Fruit fly (Drosophila melanogaster) whole organism, embryonic: Measurements from ENCODE around the gene CG42340.

ENCODE experiments used
- Abd-B ChIP-seq: fragments of 200-800 bp; sonication (Bioruptor generic); optimal IDR thresholded peaks from 2 replicates; lab custom pipeline; 2018; ENCODE audit warnings: missing biosample characterization, mild to moderate bottlenecking, missing genetic modification characterization, moderate library complexity
- Antp ChIP-seq: fragments of 200-800 bp; sonication (Bioruptor generic); optimal IDR thresholded peaks from 3 replicates; lab custom pipeline; 2016; ENCODE audit warnings: missing biosample characterization, missing genetic modification characterization
- BEAF-32 ChIP-seq: fragments of 200-800 bp; sonication (Bioruptor generic); optimal IDR thresholded peaks from 3 replicates; lab custom pipeline; 2017; ENCODE audit warnings: missing biosample characterization, missing genetic modification characterization, mild to moderate bottlenecking, moderate library complexity, missing genetic modification reagents
- CG10321 ChIP-seq: fragments of 200-800 bp; sonication (Bioruptor generic); IDR thresholded peaks from 2 replicates; pipeline ENCODE4 v1.3.6; 2022; ENCODE audit warnings: missing biosample characterization, missing genetic modification characterization
- CG10654 ChIP-seq: fragments of 200-800 bp; sonication (Bioruptor generic); optimal IDR thresholded peaks from 2 replicates; lab custom pipeline; 2016; ENCODE audit warnings: missing biosample characterization, missing genetic modification characterization
- CG10979 ChIP-seq: fragments of 200-800 bp; sonication (Bioruptor generic); optimal IDR thresholded peaks from 2 replicates; lab custom pipeline; 2018; ENCODE audit warnings: missing biosample characterization, mild to moderate bottlenecking, missing genetic modification characterization, moderate library complexity
- CG11398 ChIP-seq: fragments of 200-800 bp; sonication (Bioruptor generic); optimal IDR thresholded peaks from 2 replicates; lab custom pipeline; 2016; ENCODE audit warnings: missing biosample characterization, missing genetic modification characterization
- CG17385 ChIP-seq: fragments of 200-800 bp; sonication (Bioruptor generic); optimal IDR thresholded peaks from 3 replicates; lab custom pipeline; 2018; ENCODE audit warnings: missing biosample characterization, mild to moderate bottlenecking, missing genetic modification characterization
- CG17612 ChIP-seq: fragments of 200-800 bp; sonication (Bioruptor generic); IDR thresholded peaks from 2 replicates; pipeline ENCODE4 v1.3.6; 2022; ENCODE audit warnings: missing biosample characterization, missing genetic modification characterization
- CG30020 ChIP-seq: fragments of 200-800 bp; optimal IDR thresholded peaks from 2 replicates; lab custom pipeline; 2019; ENCODE audit warnings: missing biosample characterization, mild to moderate bottlenecking, missing genetic modification characterization, moderate library complexity
- CG3065 ChIP-seq: fragments of 200-800 bp; sonication (Bioruptor generic); optimal IDR thresholded peaks from 2 replicates; lab custom pipeline; 2016; ENCODE audit warnings: missing biosample characterization, missing genetic modification characterization
- CG33557 ChIP-seq: fragments of 200-800 bp; sonication (Bioruptor generic); optimal IDR thresholded peaks from 2 replicates; lab custom pipeline; 2019; ENCODE audit warnings: missing biosample characterization, mild to moderate bottlenecking, missing genetic modification characterization, moderate library complexity
- CG3407 ChIP-seq: fragments of 200-800 bp; sonication (Bioruptor generic); optimal IDR thresholded peaks from 2 replicates; lab custom pipeline; 2018; ENCODE audit warnings: missing biosample characterization, mild to moderate bottlenecking, missing genetic modification characterization
- CG34376 ChIP-seq: fragments of 200-800 bp; sonication (Bioruptor generic); optimal IDR thresholded peaks from 2 replicates; lab custom pipeline; 2018; ENCODE audit warnings: missing biosample characterization, mild to moderate bottlenecking, missing genetic modification characterization
- CG6791 ChIP-seq: fragments of 200-800 bp; sonication (Bioruptor generic); IDR thresholded peaks from 3 replicates; pipeline ENCODE4 v1.3.6; 2022; ENCODE audit warnings: missing biosample characterization, missing genetic modification characterization; ENCODE audit not compliant: partially characterized antibody
- CG8290 ChIP-seq, 3 experiments: fragments of 200-800 bp; sonication (Bioruptor generic); optimal IDR thresholded peaks; 2 replicates each; lab custom pipeline; 2016 to 2019; ENCODE audit warnings: missing biosample characterization in 3 of 3, missing genetic modification characterization in 3 of 3, mild to moderate bottlenecking in 2 of 3, moderate library complexity in 1 of 3
- CG8388 ChIP-seq: fragments of 200-800 bp; sonication (Bioruptor generic); optimal IDR thresholded peaks from 2 replicates; lab custom pipeline; 2019; ENCODE audit warnings: missing biosample characterization, mild to moderate bottlenecking, missing genetic modification characterization, moderate library complexity
- CG9437 ChIP-seq: fragments of 200-800 bp; sonication (Bioruptor generic); optimal IDR thresholded peaks from 2 replicates; lab custom pipeline; 2018; ENCODE audit warnings: missing biosample characterization, mild to moderate bottlenecking, missing genetic modification characterization
- CG9817 ChIP-seq: fragments of 200-800 bp; sonication (Bioruptor generic); optimal IDR thresholded peaks from 2 replicates; lab custom pipeline; 2018; ENCODE audit warnings: missing biosample characterization, mild to moderate bottlenecking, missing genetic modification characterization, moderate library complexity
- CTCF ChIP-seq: fragments of 200-800 bp; sonication (Bioruptor generic); optimal IDR thresholded peaks from 2 replicates; lab custom pipeline; 2017; ENCODE audit warnings: missing biosample characterization, mild to moderate bottlenecking, missing genetic modification characterization, moderate library complexity
- D ChIP-seq, 2 experiments: fragments of 200-800 bp in 1 of 2; fragments of >200 bp in 1 of 2; sonication (Bioruptor generic) in 1 of 2; optimal IDR thresholded peaks; 2 replicates in 1 of 2; 3 replicates in 1 of 2; lab custom pipeline; 2017; ENCODE audit warnings: mild to moderate bottlenecking in 1 of 2, missing biosample characterization in 1 of 2, missing genetic modification characterization in 1 of 2, missing genetic modification reagents in 1 of 2
- D19A ChIP-seq: fragments of 200-800 bp; optimal IDR thresholded peaks from 3 replicates; lab custom pipeline; 2019; ENCODE audit warnings: missing biosample characterization, mild to moderate bottlenecking, missing genetic modification characterization, moderate library complexity
- Ets65A ChIP-seq: fragments of 200-800 bp; sonication (Bioruptor generic); peaks from one replicate; lab custom pipeline; 2016; ENCODE audit warnings: missing biosample characterization, missing genetic modification characterization
- Gsc ChIP-seq: fragments of 200-800 bp; sonication (Bioruptor generic); IDR thresholded peaks from 2 replicates; pipeline ENCODE4 v1.3.6; 2022; ENCODE audit warnings: missing biosample characterization, missing genetic modification characterization
- HLH54F ChIP-seq: fragments of 200-800 bp; sonication (Bioruptor generic); optimal IDR thresholded peaks from 3 replicates; lab custom pipeline; 2016; ENCODE audit warnings: missing biosample characterization, missing genetic modification characterization
- HmgD ChIP-seq: fragments of 200-800 bp; sonication (Bioruptor generic); optimal IDR thresholded peaks from 3 replicates; lab custom pipeline; 2016; ENCODE audit warnings: missing biosample characterization, missing genetic modification characterization
- Hmr ChIP-seq: fragments of 200-800 bp; sonication (Bioruptor generic); optimal IDR thresholded peaks from 3 replicates; lab custom pipeline; 2017; ENCODE audit warnings: mild to moderate bottlenecking, missing biosample characterization, missing genetic modification reagents, missing genetic modification characterization
- Lhr ChIP-seq: fragments of 200-800 bp; sonication (Bioruptor generic); optimal IDR thresholded peaks from 3 replicates; lab custom pipeline; 2017; ENCODE audit warnings: mild to moderate bottlenecking, missing biosample characterization, missing genetic modification reagents, missing genetic modification characterization
- Lpt ChIP-seq: fragments of >200 bp; optimal IDR thresholded peaks from 2 replicates; lab custom pipeline; 2018; ENCODE audit warnings: missing biosample characterization, missing genetic modification characterization
- Nf-YB ChIP-seq: fragments of 200-800 bp; sonication (Bioruptor generic); optimal IDR thresholded peaks from 3 replicates; lab custom pipeline; 2019; ENCODE audit warnings: missing biosample characterization, mild to moderate bottlenecking, missing genetic modification characterization, moderate library complexity
- Scr ChIP-seq: fragments of 200-800 bp; sonication (Bioruptor generic); IDR thresholded peaks from 2 replicates; pipeline ENCODE4 v1.3.6; 2022; ENCODE audit warnings: missing biosample characterization, missing genetic modification characterization; ENCODE audit not compliant: partially characterized antibody
- ac ChIP-seq: fragments of 200-800 bp; sonication (Bioruptor generic); optimal IDR thresholded peaks from 3 replicates; lab custom pipeline; 2017; ENCODE audit warnings: missing biosample characterization, mild to moderate bottlenecking, missing genetic modification characterization
- bigmax ChIP-seq: fragments of 200-800 bp; sonication (Bioruptor generic); optimal IDR thresholded peaks from 2 replicates; lab custom pipeline; 2018; ENCODE audit warnings: missing biosample characterization, mild to moderate bottlenecking, missing genetic modification characterization
- chinmo ChIP-seq: fragments of 200-800 bp; sonication (Bioruptor generic); IDR thresholded peaks from 4 replicates; pipeline ENCODE4 v1.3.6; 2022; ENCODE audit warnings: missing biosample characterization, missing genetic modification characterization; ENCODE audit not compliant: partially characterized antibody
- cwo ChIP-seq: fragments of 200-800 bp; sonication (Bioruptor generic); optimal IDR thresholded peaks from 3 replicates; lab custom pipeline; 2017; ENCODE audit warnings: missing biosample characterization, missing genetic modification characterization, mild to moderate bottlenecking, moderate library complexity, missing genetic modification reagents
- da ChIP-seq: fragments of 200-800 bp; sonication (Bioruptor generic); optimal IDR thresholded peaks from 2 replicates; lab custom pipeline; 2016; ENCODE audit warnings: missing biosample characterization, missing genetic modification characterization
- en ChIP-seq: fragments of 200-800 bp; sonication (Bioruptor generic); optimal IDR thresholded peaks from 2 replicates; lab custom pipeline; 2016; ENCODE audit warnings: missing biosample characterization, missing genetic modification characterization
- esg ChIP-seq: fragments of 200-800 bp; sonication (Bioruptor generic); conservative IDR thresholded peaks from 2 replicates; pipeline ENCODE4 v1.3.6; 2022; ENCODE audit warnings: missing biosample characterization, missing genetic modification characterization
- lov ChIP-seq, 2 experiments: fragments of 200-800 bp in 1 of 2; fragments of >200 bp in 1 of 2; sonication (Bioruptor generic) in 1 of 2; IDR thresholded peaks in 1 of 2; optimal IDR thresholded peaks in 1 of 2; 2 replicates in 1 of 2; 3 replicates in 1 of 2; pipeline versions ENCODE4 v1.3.6 to Lab custom; 2017 to 2022; ENCODE audit warnings: missing biosample characterization in 1 of 2, missing genetic modification characterization in 1 of 2
- mld ChIP-seq: fragments of 200-800 bp; sonication (Bioruptor generic); IDR thresholded peaks from 3 replicates; pipeline ENCODE4 v1.3.6; 2022; ENCODE audit warnings: missing biosample characterization, missing genetic modification characterization; ENCODE audit not compliant: partially characterized antibody
- org-1 ChIP-seq: fragments of 200-800 bp; sonication (Bioruptor generic); optimal IDR thresholded peaks from 2 replicates; lab custom pipeline; 2017; ENCODE audit warnings: missing biosample characterization, missing genetic modification characterization
- sisA ChIP-seq: fragments of 200-800 bp; sonication (Bioruptor generic); IDR thresholded peaks from 2 replicates; pipeline ENCODE4 v1.3.6; 2022; ENCODE audit warnings: missing biosample characterization, missing genetic modification characterization
- zen2 ChIP-seq: fragments of 200-800 bp; sonication (Bioruptor generic); IDR thresholded peaks from 3 replicates; pipeline ENCODE4 v1.3.6; 2022; ENCODE audit warnings: missing biosample characterization, missing genetic modification characterization; ENCODE audit not compliant: partially characterized antibody

Gene CG42340

DNA sequence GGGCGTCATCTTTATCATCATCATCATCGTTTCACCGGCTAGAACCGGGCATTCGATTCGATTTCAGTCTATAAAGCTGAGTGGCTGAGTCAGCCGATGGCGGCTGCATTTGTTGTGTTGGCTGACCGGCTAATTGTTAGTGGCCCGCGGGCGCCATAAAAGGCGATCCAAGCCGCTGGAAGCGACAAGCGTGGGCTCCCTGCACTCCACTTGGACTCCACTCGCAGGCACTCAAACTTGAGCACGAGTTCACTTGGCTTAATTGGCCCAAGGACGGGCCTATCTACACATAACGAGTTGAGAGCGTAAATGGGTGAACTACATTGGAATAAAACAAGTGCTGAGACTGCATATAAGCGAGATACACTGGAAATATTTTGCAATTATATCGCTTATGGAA, 27.3 kb upstream of the CG42340 start:
- TF ChIP-seq Ets65A (peak; percentile 76), chinmo (GFP tag; lab: Robert Waterston, UW) (peak; percentile 41; the same call in 1 of the 4 replicates), en (GFP tag; lab: Kevin White, UChicago) (no peak), CG3407 (GFP tag; lab: Kevin White, UChicago) (no peak)

DNA sequence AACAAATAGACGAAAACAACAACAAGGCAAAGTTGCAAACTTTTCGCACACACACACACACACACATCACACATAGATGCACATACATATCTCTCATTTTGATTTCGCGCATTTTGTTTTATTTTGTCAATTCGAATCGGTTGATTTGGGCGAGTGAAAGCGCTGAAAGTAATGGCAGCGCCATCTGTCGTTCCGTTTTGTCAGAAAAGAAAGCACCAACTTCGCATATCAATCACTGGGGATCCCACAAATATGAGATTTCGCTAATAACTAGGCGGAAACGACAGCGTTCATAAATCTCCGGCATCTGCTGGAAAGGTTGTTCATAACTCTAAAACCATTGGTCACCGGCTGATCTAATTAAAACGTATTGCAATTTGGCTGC, 26.0 kb upstream of the CG42340 start:
- TF ChIP-seq CG17385 (GFP tag; lab: Kevin White, UChicago) (no peak), CTCF (GFP tag; lab: Kevin White, UChicago) (peak; percentile 81)
- TF ChIP-seq, all 482 proteins: peak for 1

DNA sequence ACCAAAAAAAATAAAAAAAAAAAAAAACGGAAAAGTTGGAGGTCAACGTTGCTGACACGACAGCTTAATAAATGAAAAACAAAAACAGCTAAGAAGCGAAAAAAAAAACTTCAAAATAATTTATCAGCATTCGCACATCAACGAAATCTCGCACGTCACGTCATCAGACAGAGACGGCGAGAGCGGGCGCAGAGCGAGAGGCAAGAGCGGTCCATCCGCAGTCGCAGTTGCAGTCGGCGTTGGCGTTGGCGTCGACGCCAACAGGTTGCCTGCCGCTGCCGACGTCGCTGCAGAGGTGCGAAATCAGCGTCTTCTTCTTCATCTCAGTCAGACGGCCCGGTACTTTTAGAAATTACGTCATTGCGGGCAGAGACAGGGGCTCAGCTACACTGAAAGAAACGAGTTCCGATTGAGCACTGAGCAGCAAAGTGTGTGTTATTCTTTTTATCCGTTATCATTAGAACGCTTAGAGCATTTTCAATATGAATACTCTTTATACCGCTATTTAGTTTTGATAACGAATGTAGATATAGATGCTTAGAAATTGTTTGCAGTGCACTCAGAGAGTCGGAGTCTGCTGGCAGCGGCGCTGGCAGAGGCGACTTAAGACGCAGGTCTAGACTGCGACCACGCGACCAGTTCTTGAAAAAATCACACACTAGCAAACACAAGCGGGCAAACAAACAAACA, 25.4 kb upstream of the CG42340 start:
- TF ChIP-seq Abd-B (GFP tag; lab: Kevin White, UChicago) (peak; percentile 90), CG10654 (GFP tag; lab: Kevin White, UChicago) (peak; percentile 96), Lpt (GFP tag; lab: Kevin White, UChicago) (no peak), BEAF-32 (GFP tag; lab: Kevin White, UChicago) (peak; percentile 7), Scr (GFP tag; lab: Robert Waterston, UW) (no peak), esg (GFP tag; lab: Robert Waterston, UW) (peak; percentile 93), zen2 (GFP tag; lab: Robert Waterston, UW) (no peak), org-1 (GFP tag; lab: Kevin White, UChicago) (peak; percentile 93), CG10321 (GFP tag; lab: Robert Waterston, UW) (peak; percentile 63; the same call in 1 of the 2 replicates), CG33557 (GFP tag; lab: Kevin White, UChicago) (peak; percentile 83), da (GFP tag; lab: Kevin White, UChicago) (peak; percentile 86), CG8388 (GFP tag; lab: Kevin White, UChicago) (peak; percentile 84), D (optimal IDR thresholded peaks at IDR 0.05; lab: Kevin White, UChicago) (no peak), D (GFP tag; optimal IDR thresholded peaks at IDR 0.05; lab: Kevin White, UChicago) (peak; percentile 93), CG9437 (GFP tag; lab: Kevin White, UChicago) (peak; percentile 69), CG8290 (GFP tag; optimal IDR thresholded peaks at IDR 0.05; lab: Kevin White, UChicago) (peak; percentile 89), CG8290 (tag; optimal IDR thresholded peaks at IDR 0.05; lab: Kevin White, UChicago) (peak; percentile 38 to 98), CG10979 (peak; percentile 94), CG3407 (GFP tag; lab: Kevin White, UChicago) (peak; percentile 83), Nf-YB (peak; percentile 74), Antp (GFP tag; lab: Kevin White, UChicago) (peak; percentile 95), Lhr (GFP tag; lab: Kevin White, UChicago) (peak; percentile 73), D19A (tag; lab: Kevin White, UChicago) (peak; percentile 90), CG9817 (peak; percentile 94), CG34376 (peak; percentile 95), Hmr (GFP tag; lab: Kevin White, UChicago) (peak; percentile 94), ac (peak; percentile 84), HLH54F (peak; percentile 96), sisA (GFP tag; lab: Robert Waterston, UW) (peak; percentile 95), CG11398 (GFP tag; lab: Kevin White, UChicago) (peak; percentile 94), mld (GFP tag; lab: Robert Waterston, UW) (no peak), Gsc (GFP tag; lab: Robert Waterston, UW) (peak; percentile 86), lov (optimal IDR thresholded peaks at IDR 0.05; lab: Kevin White, UChicago) (no peak), lov (GFP tag; IDR thresholded peaks at IDR 0.05; lab: Robert Waterston, UW) (peak; percentile 95), CG6791 (GFP tag; lab: Robert Waterston, UW) (no peak), CG30020 (tag; lab: Kevin White, UChicago) (peak; percentile 64), HmgD (peak; percentile 94), cwo (GFP tag; lab: Kevin White, UChicago) (peak; percentile 93), CG3065 (peak; percentile 73), CG17612 (GFP tag; lab: Robert Waterston, UW) (peak; percentile 95), bigmax (GFP tag; lab: Kevin White, UChicago) (peak; percentile 76)
